Fruit fly (Drosophila melanogaster) whole organism, embryonic: Measurements from ENCODE around the gene Pss.

Source experiments
- Asciz ChIP-seq: fragments of 200-800 bp; sonication (Bioruptor generic); optimal IDR thresholded peaks from 2 replicates; lab custom pipeline; 2017; ENCODE audit warnings: missing biosample characterization, mild to moderate bottlenecking, missing genetic modification characterization, missing genetic modification reagents
- Atf6 ChIP-seq: fragments of 200-800 bp; sonication (Bioruptor generic); IDR thresholded peaks from 2 replicates; pipeline ENCODE4 v1.3.6; 2022; ENCODE audit warnings: missing biosample characterization, missing genetic modification characterization
- CG10565 ChIP-seq: fragments of 200-800 bp; sonication (Bioruptor generic); optimal IDR thresholded peaks from 3 replicates; lab custom pipeline; 2016; ENCODE audit warnings: missing biosample characterization, mild to moderate bottlenecking, missing genetic modification characterization
- CG10959 ChIP-seq: fragments of 200-800 bp; sonication (Bioruptor generic); IDR thresholded peaks from 2 replicates; pipeline ENCODE4 v1.3.6; 2022; ENCODE audit warnings: missing biosample characterization, missing genetic modification characterization
- CG11723 ChIP-seq: fragments of 200-800 bp; sonication (Bioruptor generic); optimal IDR thresholded peaks from 2 replicates; lab custom pipeline; 2017; ENCODE audit warnings: missing biosample characterization, mild to moderate bottlenecking, missing genetic modification characterization
- CG12744 ChIP-seq: fragments of 200-800 bp; sonication (Bioruptor generic); optimal IDR thresholded peaks from 2 replicates; lab custom pipeline; 2016; ENCODE audit warnings: missing biosample characterization, missing genetic modification characterization
- CG13123 ChIP-seq: fragments of 200-800 bp; sonication (Bioruptor generic); optimal IDR thresholded peaks from 2 replicates; lab custom pipeline; 2016; ENCODE audit warnings: missing biosample characterization, missing genetic modification characterization
- CG1603 ChIP-seq: fragments of 200-800 bp; sonication (Bioruptor generic); optimal IDR thresholded peaks from 2 replicates; lab custom pipeline; 2019; ENCODE audit warnings: missing biosample characterization, mild to moderate bottlenecking, missing genetic modification characterization, moderate library complexity
- CG16813 ChIP-seq: fragments of 200-800 bp; sonication (Bioruptor generic); IDR thresholded peaks from 3 replicates; pipeline ENCODE4 v1.3.6; 2022; ENCODE audit warnings: missing biosample characterization, missing genetic modification characterization; ENCODE audit not compliant: partially characterized antibody
- CG17359 ChIP-seq: fragments of 200-800 bp; sonication (Bioruptor generic); optimal IDR thresholded peaks from 3 replicates; lab custom pipeline; 2018; ENCODE audit warnings: missing biosample characterization, mild to moderate bottlenecking, missing genetic modification characterization, moderate library complexity
- CG2116 ChIP-seq: fragments of 200-800 bp; sonication (Bioruptor generic); optimal IDR thresholded peaks from 3 replicates; lab custom pipeline; 2018; ENCODE audit warnings: missing biosample characterization, mild to moderate bottlenecking, missing genetic modification characterization
- CG2129 ChIP-seq: fragments of 200-800 bp; sonication (Bioruptor generic); IDR thresholded peaks from 2 replicates; pipeline ENCODE4 v1.3.6; 2022; ENCODE audit warnings: missing biosample characterization, missing genetic modification characterization; ENCODE audit not compliant: partially characterized antibody
- CG2712 ChIP-seq: fragments of 200-800 bp; optimal IDR thresholded peaks from 3 replicates; lab custom pipeline; 2019; ENCODE audit warnings: missing biosample characterization, mild to moderate bottlenecking, missing genetic modification characterization, moderate library complexity
- CG30431 ChIP-seq: fragments of 200-800 bp; sonication (Bioruptor generic); optimal IDR thresholded peaks from 2 replicates; lab custom pipeline; 2017; ENCODE audit warnings: missing biosample characterization, missing genetic modification characterization
- CG31365 ChIP-seq: fragments of 200-800 bp; sonication (Bioruptor generic); optimal IDR thresholded peaks from 2 replicates; lab custom pipeline; 2018; ENCODE audit warnings: missing biosample characterization, mild to moderate bottlenecking, missing genetic modification characterization
- CG3407 ChIP-seq: fragments of 200-800 bp; sonication (Bioruptor generic); optimal IDR thresholded peaks from 2 replicates; lab custom pipeline; 2018; ENCODE audit warnings: missing biosample characterization, mild to moderate bottlenecking, missing genetic modification characterization
- CG34376 ChIP-seq: fragments of 200-800 bp; sonication (Bioruptor generic); optimal IDR thresholded peaks from 2 replicates; lab custom pipeline; 2018; ENCODE audit warnings: missing biosample characterization, mild to moderate bottlenecking, missing genetic modification characterization
- CG3726 ChIP-seq: fragments of 200-800 bp; sonication (Bioruptor generic); IDR thresholded peaks from 3 replicates; pipeline ENCODE4, ENCODE4 v1.3.6; 2022; ENCODE audit warnings: missing biosample characterization, missing genetic modification characterization
- CG4404 ChIP-seq: fragments of 200-800 bp; sonication (Bioruptor generic); IDR thresholded peaks from 2 replicates; pipeline ENCODE4 v1.3.6; 2022; ENCODE audit warnings: missing biosample characterization, missing genetic modification characterization
- CG6854 ChIP-seq: fragments of 200-800 bp; sonication (Bioruptor generic); optimal IDR thresholded peaks from 3 replicates; lab custom pipeline; 2017; ENCODE audit warnings: missing biosample characterization, mild to moderate bottlenecking, missing genetic modification characterization
- CG7357 ChIP-seq: fragments of 200-800 bp; sonication (Bioruptor generic); IDR thresholded peaks from 3 replicates; pipeline ENCODE4 v1.3.6; 2022; ENCODE audit warnings: missing biosample characterization, missing genetic modification characterization
- CG7745 ChIP-seq: fragments of 200-800 bp; sonication (Bioruptor generic); optimal IDR thresholded peaks from 2 replicates; lab custom pipeline; 2018; ENCODE audit warnings: missing biosample characterization, mild to moderate bottlenecking, missing genetic modification characterization, moderate library complexity
- CG7786 ChIP-seq: fragments of 200-800 bp; sonication (Bioruptor generic); optimal IDR thresholded peaks from 2 replicates; lab custom pipeline; 2016; ENCODE audit warnings: missing biosample characterization, missing genetic modification characterization
- CG8478 ChIP-seq: fragments of >200 bp; optimal IDR thresholded peaks from 2 replicates; lab custom pipeline; 2018
- CG8765 ChIP-seq: fragments of 200-800 bp; sonication (Bioruptor generic); IDR thresholded peaks from 2 replicates; pipeline ENCODE4 v1.3.6; 2022; ENCODE audit warnings: missing biosample characterization, missing genetic modification characterization
- CG9215 ChIP-seq: fragments of 200-800 bp; sonication (Bioruptor generic); IDR thresholded peaks from 2 replicates; pipeline ENCODE4 v1.3.6; 2022; ENCODE audit warnings: missing biosample characterization, missing genetic modification characterization
- CG9932 ChIP-seq: fragments of 200-800 bp; sonication (Bioruptor generic); IDR thresholded peaks from 2 replicates; pipeline ENCODE4 v1.3.6; 2022; ENCODE audit warnings: missing biosample characterization, missing genetic modification characterization
- D ChIP-seq, 2 experiments: fragments of 200-800 bp in 1 of 2; fragments of >200 bp in 1 of 2; sonication (Bioruptor generic) in 1 of 2; optimal IDR thresholded peaks; 2 replicates in 1 of 2; 3 replicates in 1 of 2; lab custom pipeline; 2017; ENCODE audit warnings: mild to moderate bottlenecking in 1 of 2, missing biosample characterization in 1 of 2, missing genetic modification characterization in 1 of 2, missing genetic modification reagents in 1 of 2
- Dad ChIP-seq: fragments of 200-800 bp; sonication (Bioruptor generic); optimal IDR thresholded peaks from 3 replicates; lab custom pipeline; 2016; ENCODE audit warnings: missing biosample characterization, missing genetic modification characterization
- E2f1 ChIP-seq: fragments of 200-800 bp; sonication (Bioruptor generic); IDR thresholded peaks from 2 replicates; pipeline ENCODE4 v1.3.6; 2022; ENCODE audit warnings: missing biosample characterization, missing genetic modification characterization
- Ets65A ChIP-seq: fragments of 200-800 bp; sonication (Bioruptor generic); peaks from one replicate; lab custom pipeline; 2016; ENCODE audit warnings: missing biosample characterization, missing genetic modification characterization
- Gsc ChIP-seq: fragments of 200-800 bp; sonication (Bioruptor generic); IDR thresholded peaks from 2 replicates; pipeline ENCODE4 v1.3.6; 2022; ENCODE audit warnings: missing biosample characterization, missing genetic modification characterization
- H2.0 ChIP-seq: fragments of 200-800 bp; sonication (Bioruptor generic); IDR thresholded peaks from 2 replicates; pipeline ENCODE4 v1.3.6; 2022; ENCODE audit warnings: missing biosample characterization, missing genetic modification characterization
- HmgZ ChIP-seq: fragments of 200-800 bp; sonication (Bioruptor generic); optimal IDR thresholded peaks from 2 replicates; lab custom pipeline; 2018; ENCODE audit warnings: missing biosample characterization, mild to moderate bottlenecking, missing genetic modification characterization
- NC2β ChIP-seq: fragments of 200-800 bp; sonication (Bioruptor generic); optimal IDR thresholded peaks from 2 replicates; lab custom pipeline; 2016; ENCODE audit warnings: missing biosample characterization, missing genetic modification characterization
- Six4 ChIP-seq: fragments of 200-800 bp; sonication (Bioruptor generic); optimal IDR thresholded peaks from 2 replicates; lab custom pipeline; 2016; ENCODE audit warnings: missing biosample characterization, missing genetic modification characterization
- Ssrp ChIP-seq: fragments of 200-800 bp; sonication (Bioruptor generic); optimal IDR thresholded peaks from 2 replicates; lab custom pipeline; 2018; ENCODE audit warnings: missing biosample characterization, mild to moderate bottlenecking, missing genetic modification characterization, moderate library complexity
- Taf1 ChIP-seq: fragments of 200-800 bp; sonication (Bioruptor generic); IDR thresholded peaks from 2 replicates; pipeline ENCODE4 v1.3.6; 2022; ENCODE audit warnings: missing biosample characterization, missing genetic modification characterization
- ac ChIP-seq: fragments of 200-800 bp; sonication (Bioruptor generic); optimal IDR thresholded peaks from 3 replicates; lab custom pipeline; 2017; ENCODE audit warnings: missing biosample characterization, mild to moderate bottlenecking, missing genetic modification characterization
- bowl ChIP-seq: fragments of 200-800 bp; sonication (Bioruptor generic); IDR thresholded peaks from 2 replicates; pipeline ENCODE4 v1.3.6; 2022; ENCODE audit warnings: missing biosample characterization, missing genetic modification characterization
- cas ChIP-seq: fragments of 200-800 bp; sonication (Bioruptor generic); IDR thresholded peaks from 2 replicates; pipeline ENCODE4 v1.3.6; 2022; ENCODE audit warnings: missing biosample characterization, missing genetic modification characterization
- chm ChIP-seq: fragments of 200-800 bp; sonication (Bioruptor generic); IDR thresholded peaks from 2 replicates; pipeline ENCODE4 v1.3.6; 2022; ENCODE audit warnings: missing biosample characterization, missing genetic modification characterization
- ewg ChIP-seq: fragments of 200-800 bp; sonication (Bioruptor generic); optimal IDR thresholded peaks from 3 replicates; lab custom pipeline; 2017; ENCODE audit warnings: mild to moderate bottlenecking, missing biosample characterization, missing genetic modification reagents, missing genetic modification characterization
- fd3F ChIP-seq: fragments of 200-800 bp; sonication (Bioruptor generic); optimal IDR thresholded peaks from 2 replicates; lab custom pipeline; 2018; ENCODE audit warnings: missing biosample characterization, mild to moderate bottlenecking, missing genetic modification characterization, moderate library complexity
- gsb-n ChIP-seq: fragments of 200-800 bp; sonication (Bioruptor generic); optimal IDR thresholded peaks from 3 replicates; lab custom pipeline; 2018; ENCODE audit warnings: missing biosample characterization, mild to moderate bottlenecking, missing genetic modification characterization
- lilli ChIP-seq: fragments of 200-800 bp; sonication (Bioruptor generic); optimal IDR thresholded peaks from 3 replicates; lab custom pipeline; 2016; ENCODE audit warnings: missing biosample characterization, missing genetic modification characterization
- lmd ChIP-seq: fragments of 200-800 bp; sonication (Bioruptor generic); IDR thresholded peaks from 2 replicates; pipeline ENCODE4 v1.3.6; 2022; ENCODE audit warnings: missing biosample characterization, missing genetic modification characterization
- nau ChIP-seq: fragments of 200-800 bp; sonication (Bioruptor generic); optimal IDR thresholded peaks from 3 replicates; lab custom pipeline; 2017; ENCODE audit warnings: missing biosample characterization, mild to moderate bottlenecking, missing genetic modification characterization, missing genetic modification reagents
- odd ChIP-seq: fragments of 200-800 bp; sonication (Bioruptor generic); optimal IDR thresholded peaks from 2 replicates; lab custom pipeline; 2017; ENCODE audit warnings: missing biosample characterization, mild to moderate bottlenecking, missing genetic modification characterization
- pum ChIP-seq: fragments of 200-800 bp; sonication (Bioruptor generic); optimal IDR thresholded peaks from 2 replicates; lab custom pipeline; 2016; ENCODE audit warnings: missing biosample characterization, missing genetic modification characterization
- pzg ChIP-seq: fragments of 200-800 bp; sonication (Bioruptor generic); optimal IDR thresholded peaks from 3 replicates; lab custom pipeline; 2018; ENCODE audit warnings: missing biosample characterization, mild to moderate bottlenecking, missing genetic modification characterization, moderate library complexity
- sens ChIP-seq: fragments of 200-800 bp; sonication (Bioruptor generic); peaks from one replicate; lab custom pipeline; 2016; ENCODE audit warnings: missing biosample characterization, missing genetic modification characterization
- shn ChIP-seq: fragments of 200-800 bp; sonication (Bioruptor generic); optimal IDR thresholded peaks from 3 replicates; lab custom pipeline; 2016; ENCODE audit warnings: missing biosample characterization, missing genetic modification characterization

Pss gene

DNA sequence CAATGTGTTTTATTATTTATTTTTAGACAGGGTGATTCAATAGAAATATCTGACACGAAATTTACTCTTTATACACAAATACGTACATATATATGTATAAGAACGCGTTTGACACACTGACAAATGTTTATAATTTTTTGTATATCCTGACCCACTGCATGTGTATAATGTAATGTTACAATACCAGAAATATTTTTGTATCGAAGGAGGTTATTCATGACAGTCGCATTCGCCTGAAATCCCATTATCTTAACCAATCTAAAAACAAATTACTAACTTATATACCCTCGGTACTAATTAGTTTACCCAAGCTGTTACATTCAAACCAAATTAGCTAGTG is 31.7 kb downstream of the Pss start (continued):
- TF ChIP-seq CG7786 (GFP tag; lab: Kevin White, UChicago) = peak; percentile 3
- TF ChIP-seq Dad = no peak
- TF ChIP-seq lmd (GFP tag; lab: Robert Waterston, UW) = peak; percentile 14; the same call in 1 of the 2 replicates
- no peak for TF ChIP-seq CG30431 (GFP tag; lab: Kevin White, UChicago)
- TF ChIP-seq CG1603 (tag; lab: Kevin White, UChicago) = no peak
- no peak for TF ChIP-seq pum (GFP tag; lab: Kevin White, UChicago)
- no peak for TF ChIP-seq CG13123
- no peak for TF ChIP-seq CG7745 (tag; lab: Kevin White, UChicago)
- no peak for TF ChIP-seq E2f1 (GFP tag; lab: Robert Waterston, UW)
- TF ChIP-seq lilli = peak; percentile 25
- peak; percentile 13 for TF ChIP-seq odd
- TF ChIP-seq H2.0 (GFP tag; lab: Robert Waterston, UW) = no peak
- no peak for TF ChIP-seq NC2β
- TF ChIP-seq D (optimal IDR thresholded peaks at IDR 0.05; lab: Kevin White, UChicago) = no peak
- TF ChIP-seq D (GFP tag; optimal IDR thresholded peaks at IDR 0.05; lab: Kevin White, UChicago) = no peak
- no peak for TF ChIP-seq CG16813 (GFP tag; lab: Robert Waterston, UW)
- no peak for TF ChIP-seq Atf6 (GFP tag; lab: Robert Waterston, UW)
- no peak for TF ChIP-seq CG4404 (GFP tag; lab: Robert Waterston, UW)
- TF ChIP-seq CG8765 = no peak
- no peak for TF ChIP-seq Asciz (GFP tag; lab: Kevin White, UChicago)
- no peak for TF ChIP-seq nau (GFP tag; lab: Kevin White, UChicago)
- TF ChIP-seq Ssrp = peak; percentile 4
- TF ChIP-seq Taf1 (GFP tag; lab: Robert Waterston, UW) = no peak
- peak; percentile 8; the same call in 1 of the 2 replicates for TF ChIP-seq CG9932 (GFP tag; lab: Robert Waterston, UW)
- no peak for TF ChIP-seq CG2116
- TF ChIP-seq HmgZ = no peak
- no peak for TF ChIP-seq Six4 (GFP tag; lab: Kevin White, UChicago)
- TF ChIP-seq CG2129 (GFP tag; lab: Robert Waterston, UW) = no peak
- TF ChIP-seq CG11723 (GFP tag; lab: Kevin White, UChicago) = no peak
- peak; percentile 32 for TF ChIP-seq CG2712 (tag; lab: Kevin White, UChicago)
- TF ChIP-seq ac (GFP tag; lab: Kevin White, UChicago) = no peak
- no peak for TF ChIP-seq bowl
- no peak for TF ChIP-seq CG7357
- no peak for TF ChIP-seq CG9215
- peak; percentile 3 for TF ChIP-seq CG17359 (tag; lab: Kevin White, UChicago)
- TF ChIP-seq Ets65A = no peak
- no peak for TF ChIP-seq CG31365 (tag; lab: Kevin White, UChicago)
- TF ChIP-seq CG12744 (GFP tag; lab: Kevin White, UChicago) = no peak
- TF ChIP-seq sens = no peak
- no peak for TF ChIP-seq CG34376 (GFP tag; lab: Kevin White, UChicago)
- TF ChIP-seq CG10565 (GFP tag; lab: Kevin White, UChicago) = no peak
- no peak for TF ChIP-seq CG10959 (GFP tag; lab: Robert Waterston, UW)
- no peak for TF ChIP-seq CG6854 (GFP tag; lab: Kevin White, UChicago)
- no peak for TF ChIP-seq ewg (GFP tag; lab: Kevin White, UChicago)
- no peak for TF ChIP-seq pzg (GFP tag; lab: Kevin White, UChicago)
- TF ChIP-seq Gsc (GFP tag; lab: Robert Waterston, UW) = no peak
- no peak for TF ChIP-seq CG8478 (lab: Kevin White, UChicago)
- TF ChIP-seq gsb-n (tag; lab: Kevin White, UChicago) = peak; percentile 30
- no peak for TF ChIP-seq CG3726
- no peak for TF ChIP-seq chm (GFP tag; lab: Robert Waterston, UW)
- TF ChIP-seq shn = no peak
- TF ChIP-seq fd3F (GFP tag; lab: Kevin White, UChicago) = no peak
- no peak for TF ChIP-seq cas (GFP tag; lab: Robert Waterston, UW)
- no peak for TF ChIP-seq CG3407 (GFP tag; lab: Kevin White, UChicago)
